Worm (Caenorhabditis elegans) whole organism, late embryonic: Measurements from ENCODE around the gene Y54G9A.5.

Experiments
- ama-1 ChIP-seq: fragments of 150-350 bp; optimal IDR thresholded peaks from 2 replicates; lab custom pipeline; 2014
- ceh-18 ChIP-seq: sonication (generic microtip); optimal IDR thresholded peaks from 2 replicates; lab custom pipeline; 2016; ENCODE audit warnings: missing genetic modification characterization, missing compliant biosample characterization
- nhr-11 ChIP-seq: fragments of 150-350 bp; optimal IDR thresholded peaks from 2 replicates; lab custom pipeline; 2014; ENCODE audit warnings: missing biosample characterization, missing genetic modification characterization
- pqm-1 ChIP-seq: sonication (generic microtip); optimal IDR thresholded peaks from 2 replicates; lab custom pipeline; 2016; ENCODE audit warnings: missing genetic modification characterization, missing compliant biosample characterization

DNA sequence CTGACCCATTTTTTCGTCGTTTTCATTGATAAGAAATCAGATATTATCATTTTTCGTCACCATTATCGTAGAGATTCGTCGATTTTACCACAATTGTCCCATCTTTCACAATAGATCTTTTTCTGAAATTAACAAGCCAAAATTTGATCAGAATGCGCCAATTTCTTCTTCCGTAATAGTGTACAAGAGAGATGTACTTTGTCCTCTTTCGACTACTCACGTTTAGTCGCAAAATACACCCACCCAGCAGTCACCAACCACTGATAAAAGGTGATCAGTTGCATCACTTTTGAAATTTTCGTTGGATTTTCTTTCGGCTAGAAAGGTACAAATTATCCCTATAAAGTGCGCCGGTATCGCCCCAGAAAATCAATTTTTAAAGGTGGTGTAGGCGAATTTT, 9.8 kb downstream of the Y54G9A.5 start:
- TF ChIP-seq nhr-11 (tag; lab: Kevin White, UChicago) = no peak
- no peak for TF ChIP-seq pqm-1
- TF ChIP-seq ceh-18 (tag; lab: Kevin White, UChicago) = no peak
- no peak for TF ChIP-seq ama-1 (lab: Kevin White, UChicago)
